Worm (Caenorhabditis elegans) whole organism, L4 larva: ENCODE data around the gene zfp-3.
"Not testable (repeated sequence)": the region's sequence is repeated elsewhere in the genome, so short reads cannot be mapped to it uniquely, and the experiment has no call there.

Experiments
- F37D6.2 ChIP-seq: sonication (generic microtip); optimal IDR thresholded peaks from 2 replicates; lab custom pipeline; 2016; ENCODE audit warnings: mild to moderate bottlenecking, missing genetic modification characterization, missing compliant biosample characterization
- F49E8.2 ChIP-seq: sonication (generic microtip); optimal IDR thresholded peaks from 2 replicates; lab custom pipeline; 2016; ENCODE audit warnings: missing compliant biosample characterization, mild to moderate bottlenecking, missing genetic modification characterization, borderline replicate concordance
- T26A8.4 ChIP-seq: fragments of 200-800 bp; sonication (Bioruptor generic); IDR thresholded peaks from 2 replicates; pipeline ENCODE4 v1.3.6; 2022; ENCODE audit warnings: missing genetic modification characterization, missing compliant biosample characterization
- Y48G9A.11 ChIP-seq: fragments of 200-800 bp; sonication (Bioruptor generic); IDR thresholded peaks from 2 replicates; pipeline ENCODE4 v1.3.6; 2022; ENCODE audit warnings: missing genetic modification reagents, missing genetic modification characterization, missing compliant biosample characterization
- Y5F2A.4 ChIP-seq: fragments of 200-800 bp; sonication (Bioruptor generic); optimal IDR thresholded peaks from 2 replicates; lab custom pipeline; 2018; ENCODE audit warnings: mild to moderate bottlenecking, missing genetic modification characterization, missing compliant biosample characterization
- aha-1 ChIP-seq: fragments of 150-350 bp; peaks from one replicate; lab custom pipeline; 2014; ENCODE audit warnings: missing biosample characterization, missing genetic modification characterization
- ama-1 ChIP-seq: fragments of 150-350 bp; optimal IDR thresholded peaks from 2 replicates; lab custom pipeline; 2014; ENCODE audit warnings: inconsistent platforms, mixed read lengths
- arid-1 ChIP-seq: fragments of 200-800 bp; sonication (Bioruptor generic); conservative IDR thresholded peaks from 2 replicates; pipeline ENCODE4 v1.3.6; 2022; ENCODE audit warnings: missing genetic modification reagents, missing genetic modification characterization, missing compliant biosample characterization
- attf-4 ChIP-seq: sonication (generic microtip); optimal IDR thresholded peaks from 3 replicates; lab custom pipeline; 2017; ENCODE audit warnings: missing biosample characterization, missing genetic modification characterization
- ceh-20 ChIP-seq: fragments of 200-800 bp; sonication (Bioruptor generic); IDR thresholded peaks from 2 replicates; pipeline ENCODE4 v1.3.6; 2022; ENCODE audit warnings: missing genetic modification reagents, missing genetic modification characterization, missing compliant biosample characterization
- ceh-32 ChIP-seq: sonication (generic microtip); optimal IDR thresholded peaks from 2 replicates; lab custom pipeline; 2016; ENCODE audit warnings: mild to moderate bottlenecking, missing genetic modification characterization, missing compliant biosample characterization; ENCODE audit not compliant: poor library complexity
- ceh-44 ChIP-seq: fragments of 200-800 bp; sonication (Bioruptor generic); IDR thresholded peaks from 2 replicates; pipeline ENCODE4 v1.3.6; 2022; ENCODE audit warnings: missing genetic modification reagents, missing genetic modification characterization, missing compliant biosample characterization
- ces-1 ChIP-seq: fragments of 150-350 bp; sonication (generic microtip); optimal IDR thresholded peaks from 4 replicates; lab custom pipeline; 2014; ENCODE audit warnings: missing biosample characterization, missing genetic modification reagents, missing genetic modification characterization
- cey-2 ChIP-seq: sonication (generic microtip); optimal IDR thresholded peaks from 3 replicates; lab custom pipeline; 2017; ENCODE audit warnings: missing genetic modification characterization, mild to moderate bottlenecking, missing compliant biosample characterization, antibody characterized with exemption, borderline replicate concordance; ENCODE audit not compliant: insufficient read depth
- daf-16 ChIP-seq, 3 experiments: sonication (generic microtip); optimal IDR thresholded peaks; 2 replicates each; lab custom pipeline; 2016 to 2017; ENCODE audit warnings: missing genetic modification characterization in 3 of 3, missing genetic modification reagents in 3 of 3, mild to moderate bottlenecking in 2 of 3, missing compliant biosample characterization in 2 of 3, missing biosample characterization in 1 of 3, moderate library complexity in 1 of 3
- dmd-6 ChIP-seq: fragments of 200-800 bp; sonication (Bioruptor generic); IDR thresholded peaks from 2 replicates; pipeline ENCODE4 v1.3.6; 2022; ENCODE audit warnings: missing genetic modification reagents, missing genetic modification characterization, missing compliant biosample characterization
- dmd-9 ChIP-seq: fragments of 200-800 bp; sonication (Bioruptor generic); IDR thresholded peaks from 2 replicates; pipeline ENCODE4 v1.3.6; 2022; ENCODE audit warnings: missing genetic modification reagents, missing genetic modification characterization, missing compliant biosample characterization
- dpl-1 ChIP-seq: fragments of 150-350 bp; optimal IDR thresholded peaks from 2 replicates; lab custom pipeline; 2014; ENCODE audit warnings: missing biosample characterization, missing genetic modification reagents, missing genetic modification characterization
- egl-43 ChIP-seq: fragments of 200-800 bp; sonication (Bioruptor generic); IDR thresholded peaks from 2 replicates; pipeline ENCODE4 v1.3.6; 2022; ENCODE audit warnings: missing genetic modification reagents, missing genetic modification characterization, missing compliant biosample characterization
- fos-1 ChIP-seq: fragments of 150-350 bp; optimal IDR thresholded peaks from 2 replicates; lab custom pipeline; 2014; ENCODE audit warnings: missing biosample characterization, missing genetic modification characterization
- hif-1 ChIP-seq, 2 experiments: sonication (generic microtip); optimal IDR thresholded peaks; 2 replicates each; lab custom pipeline; 2016 to 2017; ENCODE audit warnings: missing compliant biosample characterization in 2 of 2, missing genetic modification characterization in 2 of 2, missing genetic modification reagents in 2 of 2, missing genotype in 2 of 2, mild to moderate bottlenecking in 1 of 2
- hlh-11 ChIP-seq: fragments of 200-800 bp; sonication (Bioruptor generic); optimal IDR thresholded peaks from 2 replicates; lab custom pipeline; 2018; ENCODE audit warnings: mild to moderate bottlenecking, missing genetic modification characterization, missing compliant biosample characterization
- lin-38 ChIP-seq: fragments of 200-800 bp; sonication (Bioruptor generic); IDR thresholded peaks from 2 replicates; pipeline ENCODE4 v1.3.6; 2022; ENCODE audit warnings: missing genetic modification reagents, missing genetic modification characterization, missing compliant biosample characterization
- lin-39 ChIP-seq: fragments of 150-350 bp; optimal IDR thresholded peaks from 2 replicates; lab custom pipeline; 2014; ENCODE audit warnings: missing biosample characterization, missing genetic modification reagents, missing genetic modification characterization
- lsy-2 ChIP-seq, 2 experiments: fragments of 150-350 bp in 1 of 2; sonication (generic microtip) in 1 of 2; optimal IDR thresholded peaks; 2 replicates each; lab custom pipeline; 2014 to 2017; ENCODE audit warnings: missing biosample characterization in 2 of 2, missing genetic modification characterization in 2 of 2
- madf-5 ChIP-seq, 2 experiments: fragments of 200-800 bp; sonication (Bioruptor generic); IDR thresholded peaks; 2 replicates each; pipeline ENCODE4 v1.3.6; 2022; ENCODE audit warnings: missing compliant biosample characterization in 2 of 2, missing genetic modification characterization in 2 of 2
- mxl-3 ChIP-seq: fragments of 200-800 bp; sonication (Bioruptor generic); optimal IDR thresholded peaks from 2 replicates; lab custom pipeline; 2018; ENCODE audit warnings: mild to moderate bottlenecking, missing genetic modification characterization, missing compliant biosample characterization
- nhr-10 ChIP-seq: fragments of 150-350 bp; optimal IDR thresholded peaks from 2 replicates; lab custom pipeline; 2014; ENCODE audit warnings: missing biosample characterization, missing genetic modification characterization
- nhr-11 ChIP-seq: fragments of 150-350 bp; optimal IDR thresholded peaks from 2 replicates; lab custom pipeline; 2014; ENCODE audit warnings: missing biosample characterization, missing genetic modification characterization
- nhr-111 ChIP-seq: fragments of 200-800 bp; sonication (Bioruptor generic); optimal IDR thresholded peaks from 2 replicates; lab custom pipeline; 2018; ENCODE audit warnings: mild to moderate bottlenecking, missing genetic modification characterization, missing compliant biosample characterization
- nhr-28 ChIP-seq: fragments of 150-350 bp; optimal IDR thresholded peaks from 2 replicates; lab custom pipeline; 2014; ENCODE audit warnings: missing biosample characterization, missing genetic modification characterization
- nhr-6 ChIP-seq: fragments of 150-350 bp; optimal IDR thresholded peaks from 2 replicates; lab custom pipeline; 2014; ENCODE audit warnings: missing biosample characterization, missing genetic modification characterization
- pqm-1 ChIP-seq: sonication (generic microtip); optimal IDR thresholded peaks from 2 replicates; lab custom pipeline; 2017; ENCODE audit warnings: missing biosample characterization, missing genetic modification characterization
- rbr-2 ChIP-seq: sonication (generic microtip); optimal IDR thresholded peaks from 2 replicates; lab custom pipeline; 2016; ENCODE audit warnings: missing genotype, missing genetic modification characterization, missing compliant biosample characterization
- saeg-2 ChIP-seq: fragments of 200-800 bp; sonication (Bioruptor generic); IDR thresholded peaks from 2 replicates; pipeline ENCODE4 v1.3.6; 2022; ENCODE audit warnings: missing genetic modification reagents, missing genetic modification characterization, missing compliant biosample characterization
- spr-1 ChIP-seq: sonication (generic microtip); optimal IDR thresholded peaks from 2 replicates; lab custom pipeline; 2016; ENCODE audit warnings: mild to moderate bottlenecking, missing genetic modification characterization, missing compliant biosample characterization
- unc-130 ChIP-seq: sonication (generic microtip); optimal IDR thresholded peaks from 2 replicates; lab custom pipeline; 2016; ENCODE audit warnings: missing genetic modification reagents, missing genetic modification characterization, missing compliant biosample characterization
- unc-39 ChIP-seq: sonication (generic microtip); optimal IDR thresholded peaks from 2 replicates; lab custom pipeline; 2017; ENCODE audit warnings: missing biosample characterization, missing genetic modification characterization
- zag-1 ChIP-seq: fragments of 150-350 bp; optimal IDR thresholded peaks from 2 replicates; lab custom pipeline; 2014; ENCODE audit warnings: missing biosample characterization, missing genetic modification characterization
- zfp-2 ChIP-seq: sonication (generic microtip); optimal IDR thresholded peaks from 2 replicates; lab custom pipeline; 2016; ENCODE audit warnings: mild to moderate bottlenecking, missing genetic modification characterization, missing compliant biosample characterization
- zip-11 ChIP-seq: fragments of 200-800 bp; sonication (Bioruptor generic); IDR thresholded peaks from 2 replicates; pipeline ENCODE4 v1.3.6; 2022; ENCODE audit warnings: missing genetic modification characterization, missing compliant biosample characterization

The zfp-3 gene

DNA sequence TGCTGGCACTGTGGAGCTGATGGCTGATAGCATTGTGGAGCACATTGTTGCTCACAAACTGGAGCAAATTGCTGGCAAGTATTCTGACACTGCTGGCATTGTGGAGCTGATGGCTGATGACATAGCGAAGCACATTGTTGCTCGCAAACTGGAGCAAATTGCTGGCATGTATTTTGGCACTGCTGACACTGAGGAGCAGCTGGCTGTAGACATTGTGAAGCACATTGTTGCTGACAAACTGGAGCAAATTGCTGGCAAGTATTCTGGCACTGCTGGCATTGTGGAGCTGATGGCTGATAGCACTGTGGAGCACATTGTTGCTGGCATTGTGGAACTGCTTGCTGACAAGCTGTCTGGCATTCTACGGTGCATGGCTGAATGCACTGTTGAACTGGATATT lies 37.2 kb downstream of the zfp-3 start:
- TF ChIP-seq egl-43 (GFP tag; lab: Robert Waterston, UW) = no peak
- TF ChIP-seq aha-1 (tag; lab: Kevin White, UChicago) = peak; percentile 91
- no peak for TF ChIP-seq madf-5 (GFP tag; IDR thresholded peaks at IDR 0.05; lab: Robert Waterston, UW)
- TF ChIP-seq Y5F2A.4 = no peak
- no peak for TF ChIP-seq F49E8.2 (tag; lab: Kevin White, UChicago)
- no peak for TF ChIP-seq nhr-28 (tag; lab: Kevin White, UChicago)
- TF ChIP-seq, all 104 proteins: peak for 1

DNA sequence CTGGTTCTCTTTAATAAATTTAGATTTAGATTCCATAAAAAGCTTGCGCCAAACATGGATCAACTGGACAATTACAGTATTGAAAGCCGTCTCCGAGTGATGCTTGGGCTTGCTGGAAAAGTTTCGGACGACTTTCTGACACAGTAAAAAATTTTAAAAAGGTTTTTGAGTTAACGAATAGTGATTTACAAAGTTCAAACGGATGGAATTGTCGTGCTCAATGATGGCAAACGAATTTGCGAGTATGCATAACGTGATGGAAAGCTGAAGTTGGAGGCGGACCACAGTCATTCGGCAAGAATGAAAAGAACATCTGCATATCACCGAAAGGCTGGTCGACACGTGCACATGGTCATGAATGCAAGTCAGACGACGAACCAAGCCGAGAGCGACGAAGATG lies 42.5 kb downstream of the zfp-3 start, which contains the start of gene ZK402.1:
Gene ZK402.1 (plus strand): TSS at position 301 of the 400 bp plus-strand sequence.
- TF ChIP-seq nhr-111 (GFP tag; lab: Kevin White, UChicago); dpl-1 (GFP tag; lab: Kevin White, UChicago); attf-4 (tag; lab: Kevin White, UChicago): not testable (repeated sequence)

DNA sequence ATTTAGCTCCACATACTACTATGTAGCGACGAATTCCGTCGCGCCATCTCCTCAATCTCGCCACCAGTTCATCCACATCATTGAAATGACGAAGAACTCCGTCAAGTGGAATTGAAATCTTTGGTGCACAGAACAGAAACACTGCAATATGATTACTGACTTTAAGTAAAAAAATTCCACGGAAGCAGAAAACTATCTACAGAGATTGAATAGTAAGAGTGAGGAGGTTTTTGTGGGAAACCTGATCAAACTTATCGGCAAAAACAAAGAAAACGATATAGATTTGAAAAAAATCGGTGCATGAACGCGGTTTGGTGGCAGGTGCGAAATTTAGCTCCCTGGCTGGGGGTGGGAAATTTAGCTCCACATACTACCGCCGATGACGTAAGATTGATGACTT lies 43.0 kb downstream of the zfp-3 start, which contains the start of gene ZK402.2:
Gene ZK402.2 (plus strand): TSS at position 301 of the 400 bp plus-strand sequence.
- not testable (repeated sequence) for TF ChIP-seq nhr-11, rbr-2, pqm-1 (tag; lab: Kevin White, UChicago)

DNA sequence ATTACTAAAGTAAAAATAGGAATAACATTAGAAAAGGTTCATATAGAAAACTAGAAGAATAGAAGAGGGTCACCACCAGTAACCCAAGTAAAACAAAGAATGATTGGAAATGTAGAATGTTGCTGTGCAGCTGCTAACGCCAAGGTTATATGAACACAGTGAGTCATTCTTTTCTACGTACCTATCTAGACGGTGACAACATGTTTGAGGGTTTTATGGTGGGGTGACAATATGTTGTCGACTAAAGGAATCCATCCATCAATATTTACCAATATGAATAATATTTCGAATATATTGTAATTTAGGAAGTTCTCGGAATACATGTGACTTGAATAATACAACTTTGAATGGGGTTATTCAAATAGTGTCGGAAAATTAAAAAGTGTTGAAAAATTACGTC lies 45.2 kb downstream of the zfp-3 start, which contains the start of gene ZK402.5:
Gene ZK402.5 (minus strand): TSS at position 101 of the 400 bp plus-strand sequence.
- no peak for TF ChIP-seq zag-1 (tag; lab: Kevin White, UChicago)
- TF ChIP-seq arid-1 = no peak
- TF ChIP-seq spr-1 (tag; lab: Kevin White, UChicago) = no peak
- TF ChIP-seq fos-1 (tag; lab: Kevin White, UChicago) = no peak
- no peak for TF ChIP-seq unc-39 (tag; lab: Kevin White, UChicago)
- no peak for TF ChIP-seq lin-38 (GFP tag; lab: Robert Waterston, UW)
- TF ChIP-seq unc-130 (GFP tag; lab: Kevin White, UChicago) = no peak
- TF ChIP-seq lsy-2 (tag; optimal IDR thresholded peaks at IDR 0.05; lab: Kevin White, UChicago) = no peak
- TF ChIP-seq zfp-2 = no peak
- no peak for TF ChIP-seq dmd-9
- no peak for TF ChIP-seq zip-11 (GFP tag; lab: Robert Waterston, UW)
- no peak for TF ChIP-seq nhr-11 (tag; lab: Kevin White, UChicago)

DNA sequence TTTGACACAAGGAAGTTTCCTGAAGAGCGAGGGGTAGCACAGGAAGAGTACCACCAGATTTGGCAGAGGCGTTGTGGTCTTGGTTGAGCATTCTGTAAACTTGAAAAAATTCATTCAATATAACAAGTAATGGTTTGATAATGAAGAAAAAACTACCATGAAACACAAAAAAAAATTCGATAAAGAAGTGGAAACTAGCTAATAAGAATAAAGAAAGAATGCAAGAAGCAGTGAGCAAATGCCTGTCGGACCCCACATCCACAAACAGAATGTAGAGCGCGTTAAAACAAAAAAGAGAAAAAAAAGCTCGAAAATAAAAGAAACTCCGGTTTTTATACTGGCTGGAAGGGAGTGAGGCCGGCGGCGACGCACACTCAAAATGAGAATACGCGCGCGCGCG lies 48.9 kb downstream of the zfp-3 start, which contains the start of gene H39E20.1:
Gene H39E20.1 (minus strand): TSS at position 101 of the 400 bp plus-strand sequence.
- no peak for TF ChIP-seq nhr-28 (tag; lab: Kevin White, UChicago)
- no peak for TF ChIP-seq Y48G9A.11 (GFP tag; lab: Robert Waterston, UW)
- TF ChIP-seq ces-1 (GFP tag; lab: Kevin White, UChicago) = no peak
- no peak for TF ChIP-seq cey-2 (tag; lab: Kevin White, UChicago)
- no peak for TF ChIP-seq attf-4 (tag; lab: Kevin White, UChicago)

DNA sequence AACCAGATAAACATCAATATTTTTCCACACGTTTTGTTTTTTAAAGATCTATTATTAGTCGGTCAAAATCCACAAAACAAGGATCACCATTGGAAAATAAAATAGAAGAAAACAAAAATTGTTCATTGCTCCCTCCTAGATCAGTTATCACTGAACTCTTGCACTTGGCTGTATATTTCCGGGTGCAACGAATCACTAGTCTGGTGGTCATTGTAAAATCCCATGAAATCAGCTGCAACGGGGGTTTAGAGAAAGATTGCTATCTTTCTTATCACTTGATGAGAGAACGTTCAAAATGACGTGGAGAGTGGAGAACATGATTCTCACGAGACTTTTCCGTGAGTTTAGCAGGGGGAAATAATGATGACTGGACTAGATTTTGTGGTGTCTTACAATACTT lies 50.6 kb downstream of the zfp-3 start:
- TF ChIP-seq hif-1 (tag; optimal IDR thresholded peaks at IDR 0.05; lab: Kevin White, UChicago) (peak in 1 of 2 experiments; percentile 74), F37D6.2 (no peak), dmd-6 (GFP tag; lab: Robert Waterston, UW) (peak; percentile 60), ceh-20 (0 out of 2 replicates have a peak, but pooled peaks have one; percentile 15), nhr-6 (tag; lab: Kevin White, UChicago) (peak; percentile 7), daf-16 (GFP tag; optimal IDR thresholded peaks at IDR 0.05; lab: Kevin White, UChicago) (peak in 1 of 2 experiments; percentile 74), daf-16 (tag; optimal IDR thresholded peaks at IDR 0.05; lab: Kevin White, UChicago) (no peak), nhr-10 (tag; lab: Kevin White, UChicago) (peak; percentile 25), hlh-11 (tag; lab: Kevin White, UChicago) (peak; percentile 83), T26A8.4 (GFP tag; lab: Robert Waterston, UW) (peak; percentile 49; the same call in 1 of the 2 replicates), ama-1 (lab: Kevin White, UChicago) (no peak), mxl-3 (GFP tag; lab: Kevin White, UChicago) (no peak), zfp-2 (no peak), saeg-2 (no peak), ceh-32 (tag; lab: Kevin White, UChicago) (no peak), ceh-44 (no peak), lin-39 (tag; lab: Kevin White, UChicago) (no peak)
